Fruit fly (Drosophila melanogaster) whole organism: Measurements from ENCODE around the gene CG13305.
A peak's percentile ranks its signal among the peaks of the same experiment; 100 is the strongest.

ENCODE experiments used
- CG8478 ChIP-seq: fragments of >200 bp; optimal IDR thresholded peaks from 2 replicates; lab custom pipeline; 2018; ENCODE audit warnings: inconsistent platforms
- Dll ChIP-seq: fragments of >200 bp; optimal IDR thresholded peaks from 2 replicates; lab custom pipeline; 2017
- EcR ChIP-seq, 2 experiments: fragments of >200 bp; optimal IDR thresholded peaks; 2 replicates each; lab custom pipeline; 2017; ENCODE audit warnings: missing biosample characterization in 2 of 2, missing genetic modification characterization in 2 of 2, missing genetic modification reagents in 2 of 2
- pan ChIP-seq: fragments of >200 bp; optimal IDR thresholded peaks from 2 replicates; lab custom pipeline; 2017
- psq ChIP-seq: fragments of >200 bp; optimal IDR thresholded peaks from 2 replicates; lab custom pipeline; 2017
- usp ChIP-seq: fragments of >200 bp; optimal IDR thresholded peaks from 2 replicates; lab custom pipeline; 2017; ENCODE audit warnings: missing biosample characterization, missing genetic modification characterization, mixed read lengths

The CG13305 gene

DNA sequence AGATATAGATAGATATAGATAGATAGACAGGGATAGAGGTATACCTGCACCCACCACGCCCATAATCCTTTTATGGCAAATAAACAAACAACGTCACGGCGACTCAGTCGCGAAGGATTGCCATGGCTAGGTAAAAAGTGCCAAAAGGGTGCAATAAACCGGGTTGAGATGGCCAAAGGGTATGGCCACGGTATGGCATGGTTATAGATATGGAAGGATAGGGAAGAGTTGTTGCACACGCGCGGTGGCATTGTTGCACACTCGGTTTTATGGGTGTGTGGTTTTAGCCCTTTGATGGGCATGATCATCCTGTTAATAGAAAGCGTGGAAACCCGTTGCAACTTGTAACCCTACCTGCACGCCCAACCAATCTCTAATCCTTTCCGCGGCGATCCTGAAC is 24.4 kb upstream of the CG13305 start:
- no peak for TF ChIP-seq CG8478 (lab: Kevin White, UChicago)
- TF ChIP-seq EcR (GFP tag; optimal IDR thresholded peaks at IDR 0.05; lab: Kevin White, UChicago) = no peak
- no peak for TF ChIP-seq Dll
- no peak for TF ChIP-seq pan (lab: Kevin White, UChicago)
- TF ChIP-seq psq = no peak
- TF ChIP-seq usp (GFP tag; lab: Kevin White, UChicago) = no peak

dm6 chr3L:8669847-8670622 is 23.4 kb upstream of the CG13305 start:
- TF ChIP-seq pan (lab: Kevin White, UChicago) (no peak), usp (GFP tag; lab: Kevin White, UChicago) (no peak), Dll (no peak), psq (no peak), EcR (GFP tag; optimal IDR thresholded peaks at IDR 0.05; lab: Kevin White, UChicago) (no peak), CG8478 (lab: Kevin White, UChicago) (no peak)

DNA sequence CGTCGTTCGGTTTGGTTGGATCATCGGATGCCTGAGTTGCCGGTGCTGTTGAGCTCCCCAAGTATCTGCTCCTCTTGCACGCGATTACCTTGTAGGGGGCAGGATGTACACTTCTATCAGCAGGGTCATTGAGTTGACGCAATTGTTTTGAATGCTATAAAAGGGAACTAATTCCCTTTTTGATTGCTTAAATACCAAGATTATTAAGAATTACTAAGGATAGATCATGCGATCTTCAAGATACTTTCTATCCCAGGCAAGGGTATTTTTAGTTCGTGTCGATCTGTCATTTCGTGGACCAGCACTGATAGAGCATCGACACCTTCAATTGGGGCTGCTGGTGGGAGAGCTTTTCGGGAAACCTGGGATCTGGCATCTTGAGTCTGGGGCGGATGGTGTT is 22.5 kb upstream of the CG13305 start:
- TF ChIP-seq EcR (GFP tag; optimal IDR thresholded peaks at IDR 0.05; lab: Kevin White, UChicago) = peak in 1 of 2 experiments; percentile 47
- no peak for TF ChIP-seq Dll
- peak; percentile 62 for TF ChIP-seq pan (lab: Kevin White, UChicago)

DNA sequence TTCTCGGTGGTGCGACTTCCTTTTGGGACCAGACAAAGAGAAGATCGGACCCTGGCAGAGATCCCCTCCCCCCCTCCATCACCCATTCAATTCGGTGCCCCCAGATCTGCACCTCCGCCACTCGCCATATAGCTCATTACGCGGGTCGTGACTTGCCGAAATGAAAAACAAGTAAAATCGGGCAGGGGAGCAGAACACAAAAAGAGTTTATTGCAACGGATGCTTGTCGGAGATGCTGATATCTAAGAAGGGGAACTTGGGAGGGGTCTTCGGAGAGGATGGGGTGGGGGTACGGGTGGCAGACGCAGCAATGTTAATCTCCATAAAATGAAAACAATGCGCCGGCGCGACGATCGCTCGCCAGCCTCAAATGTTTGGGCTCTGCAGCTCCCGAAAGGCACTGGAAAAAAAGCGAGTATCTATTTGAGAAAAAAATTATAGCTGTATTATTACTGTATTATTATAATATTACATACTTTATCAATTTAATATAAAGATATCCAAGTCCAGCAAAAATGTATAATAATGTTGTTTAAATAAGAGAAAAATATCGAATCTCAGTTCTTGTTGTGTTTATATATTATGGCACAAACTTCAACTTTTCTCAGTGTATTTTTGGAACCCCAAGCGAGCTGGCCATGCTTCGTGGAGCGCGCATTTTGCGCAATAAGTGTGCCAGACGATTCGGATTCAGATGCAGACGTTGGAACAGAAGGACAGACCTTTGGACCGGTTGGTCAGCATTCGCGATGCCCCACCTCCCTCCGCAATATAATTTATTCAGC is 21.4 kb upstream of the CG13305 start:
- TF ChIP-seq CG8478 (lab: Kevin White, UChicago) = no peak
- no peak for TF ChIP-seq EcR (GFP tag; optimal IDR thresholded peaks at IDR 0.05; lab: Kevin White, UChicago)
- no peak for TF ChIP-seq pan (lab: Kevin White, UChicago)
- no peak for TF ChIP-seq psq
- TF ChIP-seq usp (GFP tag; lab: Kevin White, UChicago) = no peak
- TF ChIP-seq Dll = no peak

dm6 chr3L:8666098-8666497 is 19.5 kb upstream of the CG13305 start:
- TF ChIP-seq psq (no peak), Dll (no peak), CG8478 (lab: Kevin White, UChicago) (no peak), EcR (GFP tag; optimal IDR thresholded peaks at IDR 0.05; lab: Kevin White, UChicago) (no peak), usp (GFP tag; lab: Kevin White, UChicago) (no peak), pan (lab: Kevin White, UChicago) (no peak)

DNA sequence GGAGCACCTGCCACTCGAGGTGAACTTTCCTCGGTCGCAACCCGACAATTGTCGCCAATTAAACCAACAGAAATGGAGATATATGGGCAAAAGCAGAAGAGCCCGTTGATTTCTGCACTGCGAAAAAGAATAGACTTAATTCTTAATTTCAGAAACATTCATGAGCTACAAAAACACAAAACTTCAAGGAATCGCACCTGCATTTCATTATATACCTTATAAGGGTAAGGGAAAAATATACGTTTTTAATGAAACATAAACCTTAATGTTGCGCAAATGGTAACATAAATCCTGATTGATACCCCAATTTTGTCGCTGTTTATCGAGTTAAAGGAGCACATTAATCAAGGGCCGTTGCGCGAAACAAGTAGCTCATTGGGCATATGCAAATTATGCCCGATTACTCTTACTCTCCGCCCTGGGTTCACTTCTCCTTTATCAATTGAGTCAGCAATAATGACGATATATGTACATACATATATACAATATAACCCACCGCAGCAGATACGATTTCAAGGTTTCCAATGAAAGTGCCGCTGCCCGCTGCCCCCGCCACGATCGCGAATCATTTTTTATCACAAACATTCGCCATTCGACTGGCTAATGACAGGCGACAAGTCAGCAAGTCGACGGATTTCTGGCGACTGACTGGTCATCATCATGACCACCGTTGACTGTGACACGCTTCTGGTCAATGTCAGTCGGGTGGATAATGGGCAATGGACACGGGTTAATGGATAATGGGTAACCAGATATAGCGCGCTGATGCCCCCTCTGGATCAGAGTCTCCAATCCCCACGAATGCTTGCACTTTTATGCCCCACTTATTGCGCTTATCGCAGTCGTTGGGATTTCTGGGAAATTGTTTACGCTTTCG is 15.4 kb upstream of the CG13305 start:
- no peak for TF ChIP-seq Dll

dm6 chr3L:8660800-8661199 is 14.2 kb upstream of the CG13305 start:
- no peak for TF ChIP-seq psq
- TF ChIP-seq CG8478 (lab: Kevin White, UChicago) = no peak
- TF ChIP-seq pan (lab: Kevin White, UChicago) = no peak
- TF ChIP-seq Dll = no peak
- no peak for TF ChIP-seq usp (GFP tag; lab: Kevin White, UChicago)
- no peak for TF ChIP-seq EcR (GFP tag; optimal IDR thresholded peaks at IDR 0.05; lab: Kevin White, UChicago)

- TF ChIP-seq pan (lab: Kevin White, UChicago) = no peak
- TF ChIP-seq CG8478 (lab: Kevin White, UChicago) = no peak
- no peak for TF ChIP-seq EcR (GFP tag; optimal IDR thresholded peaks at IDR 0.05; lab: Kevin White, UChicago)
- TF ChIP-seq psq = no peak
- TF ChIP-seq usp (GFP tag; lab: Kevin White, UChicago) = no peak
- no peak for TF ChIP-seq Dll
These were observed 13.0 kb upstream of the CG13305 start for dm6 chr3L:8659601-8660000.

dm6 chr3L:8657787-8658186 is 11.2 kb upstream of the CG13305 start:
- no peak for TF ChIP-seq pan (lab: Kevin White, UChicago)
- TF ChIP-seq Dll = no peak
- no peak for TF ChIP-seq usp (GFP tag; lab: Kevin White, UChicago)
- no peak for TF ChIP-seq psq
- TF ChIP-seq CG8478 (lab: Kevin White, UChicago) = no peak
- no peak for TF ChIP-seq EcR (GFP tag; optimal IDR thresholded peaks at IDR 0.05; lab: Kevin White, UChicago)

DNA sequence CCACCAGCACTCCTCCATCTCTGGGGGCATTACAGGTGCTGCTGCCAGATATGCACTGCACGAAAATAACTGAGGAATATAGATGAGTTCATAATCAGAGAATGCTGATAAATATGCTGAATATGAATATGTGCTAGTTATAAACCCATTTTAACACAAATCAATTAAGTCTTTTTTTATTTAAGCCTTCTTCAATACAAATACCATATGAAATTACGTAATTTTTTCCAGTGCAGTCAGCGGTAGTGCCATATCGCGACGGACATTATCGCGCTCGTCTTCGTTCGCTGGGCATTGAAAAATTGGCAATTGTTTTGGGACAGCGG is 10.8 kb upstream of the CG13305 start:
- TF ChIP-seq Dll = no peak
- no peak for TF ChIP-seq usp (GFP tag; lab: Kevin White, UChicago)
- TF ChIP-seq psq = no peak
- no peak for TF ChIP-seq CG8478 (lab: Kevin White, UChicago)
- no peak for TF ChIP-seq EcR (GFP tag; optimal IDR thresholded peaks at IDR 0.05; lab: Kevin White, UChicago)
- no peak for TF ChIP-seq pan (lab: Kevin White, UChicago)

DNA sequence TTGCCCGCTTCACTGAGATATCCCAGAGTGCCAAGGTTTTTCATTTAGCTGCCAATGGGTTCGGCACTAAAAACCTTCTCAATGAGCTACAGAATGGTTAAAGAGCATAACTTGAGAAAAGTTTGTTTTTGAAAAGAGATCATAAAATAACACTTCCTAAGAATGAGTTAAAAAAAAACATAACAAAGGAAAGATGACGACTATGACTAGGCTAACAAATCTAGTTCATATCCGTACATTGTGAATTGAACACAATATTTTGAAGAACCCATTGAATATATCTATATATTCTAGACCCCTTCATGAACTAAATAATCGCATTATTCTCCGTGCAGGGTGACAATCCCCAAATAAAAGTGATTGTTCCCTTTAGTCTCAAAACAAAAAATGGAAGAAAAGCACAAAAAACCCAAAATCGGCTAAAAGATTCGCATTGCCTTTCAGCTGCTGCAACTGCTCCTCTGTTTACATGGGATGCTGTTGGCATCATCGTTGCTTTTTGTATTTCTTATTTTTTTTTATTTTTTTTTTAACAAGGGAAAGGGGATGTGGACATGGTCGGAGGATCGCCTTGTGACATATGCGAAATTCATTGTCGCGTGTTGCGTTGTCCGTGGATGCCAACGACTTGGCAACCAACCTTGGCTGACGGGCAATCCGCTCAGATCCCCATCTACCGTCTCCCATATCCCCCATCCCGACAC is 10.3 kb upstream of the CG13305 start:
- no peak for TF ChIP-seq EcR (GFP tag; optimal IDR thresholded peaks at IDR 0.05; lab: Kevin White, UChicago)
- no peak for TF ChIP-seq CG8478 (lab: Kevin White, UChicago)
- TF ChIP-seq pan (lab: Kevin White, UChicago) = no peak
- no peak for TF ChIP-seq usp (GFP tag; lab: Kevin White, UChicago)
- TF ChIP-seq psq = no peak
- TF ChIP-seq Dll = no peak
